Worm (Caenorhabditis elegans): Measurements from ENCODE around the gene Y82E9BL.6.

The Y82E9BL.6 gene

DNA sequence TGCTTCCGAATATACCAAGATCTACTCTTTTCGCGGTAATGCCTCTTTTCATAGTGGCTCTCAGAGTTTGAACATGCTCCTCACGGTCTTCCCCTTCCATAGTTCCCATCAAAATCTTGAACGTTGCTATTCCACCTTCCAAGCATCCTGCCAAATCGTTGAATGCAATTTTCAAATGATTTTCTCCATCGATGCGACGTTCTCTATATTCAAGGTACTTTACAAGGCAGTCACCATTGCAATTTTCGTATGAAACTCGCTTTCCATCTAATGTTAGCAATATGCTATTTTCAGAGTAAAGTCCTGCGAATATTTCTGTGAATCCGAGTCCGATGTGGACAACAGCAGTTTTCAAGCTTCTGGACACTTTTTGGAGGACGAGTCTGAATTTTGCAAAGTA, 31.3 kb downstream of the Y82E9BL.6 start:
- TF ChIP-seq ztf-29 (GFP tag; IDR thresholded peaks at IDR 0.05) = no peak
- no peak for TF ChIP-seq med-1 (GFP tag; optimal IDR thresholded peaks at IDR 0.05; ENCODE audit: insufficient read depth)

- TF ChIP-seq tab-1 (GFP tag; IDR thresholded peaks at IDR 0.05) = no peak
- TF ChIP-seq cog-1 (tag; optimal IDR thresholded peaks at IDR 0.05) = no peak
- no peak for TF ChIP-seq ref-1 (GFP tag; conservative IDR thresholded peaks at IDR 0.05)
- no peak for TF ChIP-seq T22C8.4 (GFP tag; IDR thresholded peaks at IDR 0.05)
- TF ChIP-seq klf-2 (GFP tag; conservative IDR thresholded peaks at IDR 0.05) = no peak
- no peak for TF ChIP-seq flt-1 (GFP tag; IDR thresholded peaks at IDR 0.05)
- TF ChIP-seq med-1 (GFP tag; optimal IDR thresholded peaks at IDR 0.05; ENCODE audit: insufficient read depth) = no peak
- TF ChIP-seq ztf-23 (GFP tag; IDR thresholded peaks at IDR 0.05) = no peak
- TF ChIP-seq ztf-29 (GFP tag; IDR thresholded peaks at IDR 0.05) = no peak
Observed at ce11 chrIII:1311367-1311766, 34.2 kb downstream of the Y82E9BL.6 start.

- no peak for TF ChIP-seq klf-2 (GFP tag; conservative IDR thresholded peaks at IDR 0.05)
Observed at ce11 chrIII:1308887-1309286, 36.7 kb downstream of the Y82E9BL.6 start, which contains the start of gene Y82E9BL.12. Gene Y82E9BL.12 (plus strand): TSS chrIII:1309187.

DNA sequence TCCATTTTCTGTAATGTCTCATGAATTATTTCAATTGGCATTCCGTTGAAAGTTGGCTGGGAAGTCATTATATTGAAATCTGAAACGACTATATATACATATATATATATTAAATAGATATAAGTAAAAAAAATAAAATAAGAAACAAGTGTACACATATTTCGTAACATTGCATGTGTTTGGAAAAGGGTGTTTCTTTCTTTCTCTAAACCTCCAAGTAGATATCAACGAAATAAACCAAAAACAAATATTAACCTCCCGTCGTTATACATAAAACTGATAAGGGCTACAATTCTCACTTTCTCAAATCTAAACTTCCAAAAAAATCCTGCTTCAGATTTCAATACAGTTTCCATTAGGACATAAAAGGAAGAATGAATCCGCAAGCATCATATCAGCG, 37.4 kb downstream of the Y82E9BL.6 start, which contains the start of gene fbxa-79:
Gene fbxa-79 (minus strand): TSS at position 86 of the 400 bp plus-strand sequence.
- TF ChIP-seq flt-1 (GFP tag; IDR thresholded peaks at IDR 0.05) = no peak

DNA sequence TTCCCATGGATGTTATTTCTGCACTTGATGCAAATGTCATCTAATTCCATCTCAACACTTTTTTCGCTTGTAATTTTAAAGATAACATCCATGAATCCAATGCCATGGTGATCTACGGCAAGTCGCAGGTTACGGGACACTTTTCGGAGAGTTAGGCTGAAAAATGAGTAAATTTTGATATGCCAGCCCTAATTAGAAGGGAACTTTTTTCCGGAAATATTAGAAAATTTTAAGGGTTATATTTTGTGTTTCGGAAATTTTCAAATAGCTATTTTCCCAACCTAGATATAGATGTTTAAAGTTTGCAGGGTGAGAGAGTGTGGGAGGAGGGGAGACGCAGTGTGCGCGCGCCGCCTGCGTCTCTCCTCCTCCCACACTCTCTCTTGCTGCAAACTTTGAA, 38.3 kb downstream of the Y82E9BL.6 start:
- no peak for TF ChIP-seq flt-1 (GFP tag; IDR thresholded peaks at IDR 0.05)
- no peak for TF ChIP-seq ztf-23 (GFP tag; IDR thresholded peaks at IDR 0.05)
- no peak for TF ChIP-seq klf-2 (GFP tag; conservative IDR thresholded peaks at IDR 0.05)
- TF ChIP-seq med-1 (GFP tag; optimal IDR thresholded peaks at IDR 0.05; ENCODE audit: insufficient read depth) = no peak
- no peak for TF ChIP-seq tab-1 (GFP tag; IDR thresholded peaks at IDR 0.05)
- TF ChIP-seq T22C8.4 (GFP tag; IDR thresholded peaks at IDR 0.05) = no peak
- no peak for TF ChIP-seq cog-1 (tag; optimal IDR thresholded peaks at IDR 0.05)
- TF ChIP-seq ref-1 (GFP tag; conservative IDR thresholded peaks at IDR 0.05) = no peak
- TF ChIP-seq ztf-29 (GFP tag; IDR thresholded peaks at IDR 0.05) = no peak

DNA sequence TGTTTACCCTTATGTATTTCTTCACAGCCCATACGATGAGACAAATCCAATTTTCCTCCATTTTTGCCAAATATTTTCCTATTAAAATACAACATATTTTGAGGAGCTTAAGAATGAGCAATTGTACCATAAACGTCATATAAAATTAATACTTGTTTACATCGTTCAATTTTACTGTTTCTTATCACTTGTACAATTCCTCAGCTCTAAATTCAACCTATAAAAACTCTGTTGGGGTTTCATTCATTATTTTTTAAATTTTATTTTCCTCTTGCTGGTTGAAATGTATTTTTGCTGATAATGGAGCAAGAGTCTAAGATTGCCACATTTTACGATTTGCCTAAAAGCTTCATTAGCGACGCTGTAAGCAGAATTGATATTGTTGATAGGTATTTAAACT, 42.2 kb downstream of the Y82E9BL.6 start, which contains the start of gene fbxa-75:
Gene fbxa-75 (plus strand): TSS at position 301 of the 400 bp plus-strand sequence.
- no peak for TF ChIP-seq klf-2 (GFP tag; conservative IDR thresholded peaks at IDR 0.05)
- TF ChIP-seq med-1 (GFP tag; optimal IDR thresholded peaks at IDR 0.05; ENCODE audit: insufficient read depth) = no peak
- TF ChIP-seq ref-1 (GFP tag; conservative IDR thresholded peaks at IDR 0.05) = no peak
- no peak for TF ChIP-seq ztf-23 (GFP tag; IDR thresholded peaks at IDR 0.05)
- TF ChIP-seq ztf-29 (GFP tag; IDR thresholded peaks at IDR 0.05) = no peak
- no peak for TF ChIP-seq T22C8.4 (GFP tag; IDR thresholded peaks at IDR 0.05)
- no peak for TF ChIP-seq cog-1 (tag; optimal IDR thresholded peaks at IDR 0.05)

DNA sequence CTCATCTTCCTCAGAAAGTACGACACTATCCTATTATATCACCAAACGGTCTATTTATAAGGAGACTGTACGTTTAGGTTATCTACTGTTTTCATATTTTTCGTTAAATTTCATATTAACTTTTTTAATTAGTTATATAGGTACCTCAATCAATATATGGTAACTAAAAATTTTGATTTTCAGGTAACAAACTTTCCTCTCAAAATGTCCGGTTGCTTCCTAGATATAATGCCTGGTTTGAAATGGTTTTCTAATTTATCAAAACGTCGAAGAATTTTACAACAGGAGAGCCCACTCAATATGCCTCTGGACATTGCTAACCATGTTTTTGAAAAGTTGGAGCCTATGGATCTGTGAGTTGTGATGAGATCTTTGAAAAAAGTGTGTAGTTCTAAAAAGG, 48.0 kb downstream of the Y82E9BL.6 start, which contains the start of gene fbxa-28:
Gene fbxa-28 (plus strand): TSS at position 301 of the 400 bp plus-strand sequence.
- TF ChIP-seq klf-2 (GFP tag; conservative IDR thresholded peaks at IDR 0.05) = no peak
- no peak for TF ChIP-seq ref-1 (GFP tag; conservative IDR thresholded peaks at IDR 0.05)
- TF ChIP-seq flt-1 (GFP tag; IDR thresholded peaks at IDR 0.05) = no peak
- TF ChIP-seq tab-1 (GFP tag; IDR thresholded peaks at IDR 0.05) = no peak
- no peak for TF ChIP-seq ztf-23 (GFP tag; IDR thresholded peaks at IDR 0.05)
- TF ChIP-seq T22C8.4 (GFP tag; IDR thresholded peaks at IDR 0.05) = no peak
- TF ChIP-seq med-1 (GFP tag; optimal IDR thresholded peaks at IDR 0.05; ENCODE audit: insufficient read depth) = no peak
- no peak for TF ChIP-seq ztf-29 (GFP tag; IDR thresholded peaks at IDR 0.05)
- TF ChIP-seq cog-1 (tag; optimal IDR thresholded peaks at IDR 0.05) = no peak

ce11 chrIII:1295149-1295716, 50.4 kb downstream of the Y82E9BL.6 start, which contains the start of gene fbxa-35:
Gene fbxa-35 (plus strand): TSS chrIII:1295666.
- TF ChIP-seq klf-2 (GFP tag; conservative IDR thresholded peaks at IDR 0.05) (no peak), ztf-23 (GFP tag; IDR thresholded peaks at IDR 0.05) (no peak), T22C8.4 (GFP tag; IDR thresholded peaks at IDR 0.05) (no peak), cog-1 (tag; optimal IDR thresholded peaks at IDR 0.05) (no peak), ztf-29 (GFP tag; IDR thresholded peaks at IDR 0.05) (no peak), med-1 (GFP tag; optimal IDR thresholded peaks at IDR 0.05; ENCODE audit: insufficient read depth) (no peak), tab-1 (GFP tag; IDR thresholded peaks at IDR 0.05) (no peak), ref-1 (GFP tag; conservative IDR thresholded peaks at IDR 0.05) (no peak), flt-1 (GFP tag; IDR thresholded peaks at IDR 0.05) (no peak)
